Fruit fly (Drosophila melanogaster): ENCODE data around the gene CG15812.

Gene CG15812

dm6 chr3L:3148125-3149059 lies 11.4 kb upstream of the CG15812 start, which contains the start of the genes Usp5 and BtbVII (continued):
- TF ChIP-seq CG9876 (GFP tag; optimal IDR thresholded peaks at IDR 0.05), result peak; percentile 10
- TF ChIP-seq Nf-YA (GFP tag; IDR thresholded peaks at IDR 0.05), result no peak
- peak; percentile 23 for TF ChIP-seq Meics (GFP tag; optimal IDR thresholded peaks at IDR 0.05)
- no peak for TF ChIP-seq Hr39 (optimal IDR thresholded peaks at IDR 0.05)
- TF ChIP-seq CG13123 (GFP tag; optimal IDR thresholded peaks at IDR 0.05), result peak; percentile 59
- TF ChIP-seq tap (tag; optimal IDR thresholded peaks at IDR 0.05), result no peak
- peak; percentile 16 for TF ChIP-seq exex (tag; optimal IDR thresholded peaks at IDR 0.05)
- TF ChIP-seq h (optimal IDR thresholded peaks at IDR 0.05), result no peak
- TF ChIP-seq MBD-R2 (GFP tag; IDR thresholded peaks at IDR 0.05), result peak; percentile 83
- TF ChIP-seq CG4424 (GFP tag; optimal IDR thresholded peaks at IDR 0.05), result peak; percentile 28
- TF ChIP-seq pb (GFP tag; optimal IDR thresholded peaks at IDR 0.05), result peak; percentile 43
- TF ChIP-seq z (GFP tag; IDR thresholded peaks at IDR 0.05), result no peak
- TF ChIP-seq CG11504 (tag; optimal IDR thresholded peaks at IDR 0.05), result no peak
- TF ChIP-seq H2.0 (GFP tag; IDR thresholded peaks at IDR 0.05), result peak; percentile 47; the same call in 1 of the 2 replicates
- TF ChIP-seq Doc2 (GFP tag; IDR thresholded peaks at IDR 0.05), result no peak
- peak; percentile 34 for TF ChIP-seq CG17359 (tag; optimal IDR thresholded peaks at IDR 0.05)
- no peak for TF ChIP-seq CG2889 (GFP tag; IDR thresholded peaks at IDR 0.05)
- peak; percentile 99 for TF ChIP-seq trem (tag; optimal IDR thresholded peaks at IDR 0.05)
- no peak; the same call in 2 of the 3 replicates for TF ChIP-seq ase (GFP tag; IDR thresholded peaks at IDR 0.05)
- peak; percentile 20 for TF ChIP-seq CG18764 (GFP tag; optimal IDR thresholded peaks at IDR 0.05)
- no peak for TF ChIP-seq usp (GFP tag; optimal IDR thresholded peaks at IDR 0.05)
- no peak for TF ChIP-seq gt (GFP tag; IDR thresholded peaks at IDR 0.05)
- peak; percentile 18 for TF ChIP-seq sd (tag; optimal IDR thresholded peaks at IDR 0.05)
- TF ChIP-seq CG14667 (GFP tag; IDR thresholded peaks at IDR 0.05), result no peak
- no peak for TF ChIP-seq scrt (GFP tag; optimal IDR thresholded peaks at IDR 0.05)
- TF ChIP-seq croc (GFP tag; conservative IDR thresholded peaks at IDR 0.05), result 0 out of 3 replicates have a peak, but pooled peaks have one; percentile 39
- TF ChIP-seq inv (GFP tag; IDR thresholded peaks at IDR 0.05; ENCODE audit: partially characterized antibody), result peak; percentile 94
- TF ChIP-seq CG8359 (GFP tag; optimal IDR thresholded peaks at IDR 0.05; ENCODE audit: borderline replicate concordance), result no peak
- no peak for TF ChIP-seq nau (GFP tag; optimal IDR thresholded peaks at IDR 0.05)
- peak; percentile 65 for TF ChIP-seq CG12659 (GFP tag; optimal IDR thresholded peaks at IDR 0.05)
- TF ChIP-seq hth (optimal IDR thresholded peaks at IDR 0.05), result no peak
- TF ChIP-seq cad (GFP tag; optimal IDR thresholded peaks at IDR 0.05), result no peak
- TF ChIP-seq dpn (GFP tag; optimal IDR thresholded peaks at IDR 0.05), result peak; percentile 67 to 80
- TF ChIP-seq sna (GFP tag; IDR thresholded peaks at IDR 0.05; ENCODE audit: partially characterized antibody), result peak; percentile 99
- peak; percentile 60 for TF ChIP-seq dm (GFP tag; optimal IDR thresholded peaks at IDR 0.05)
- TF ChIP-seq CG7786 (GFP tag; optimal IDR thresholded peaks at IDR 0.05), result peak; percentile 56
- TF ChIP-seq gem (tag; optimal IDR thresholded peaks at IDR 0.05), result peak; percentile 65
- TF ChIP-seq Hr51 (GFP tag; optimal IDR thresholded peaks at IDR 0.05), result peak; percentile 47 to 49
- TF ChIP-seq CG15479 (GFP tag; optimal IDR thresholded peaks at IDR 0.05), result no peak
- peak; percentile 58 for TF ChIP-seq HmgD (GFP tag; optimal IDR thresholded peaks at IDR 0.05)
- TF ChIP-seq chn (GFP tag; optimal IDR thresholded peaks at IDR 0.05), result peak; percentile 87
- peak; percentile 71; the same call in 1 of the 2 replicates for TF ChIP-seq vvl (GFP tag; IDR thresholded peaks at IDR 0.05)
- TF ChIP-seq CG16815 (GFP tag; optimal IDR thresholded peaks at IDR 0.05), result peak; percentile 17
- TF ChIP-seq ac (GFP tag; optimal IDR thresholded peaks at IDR 0.05), result peak; percentile 67
- peak; percentile 85 for TF ChIP-seq nerfin-2 (GFP tag; IDR thresholded peaks at IDR 0.05; ENCODE audit: partially characterized antibody)
- peak; percentile 54 for TF ChIP-seq CG15601 (tag; optimal IDR thresholded peaks at IDR 0.05)
- TF ChIP-seq slou (GFP tag; optimal IDR thresholded peaks at IDR 0.05), result no peak
- peak; percentile 54 for TF ChIP-seq disco-r (GFP tag; optimal IDR thresholded peaks at IDR 0.05)
- TF ChIP-seq slbo (GFP tag; IDR thresholded peaks at IDR 0.05), result peak; percentile 64
- peak; percentile 86 for TF ChIP-seq CG9932 (GFP tag; IDR thresholded peaks at IDR 0.05)
